Worm (Caenorhabditis elegans): ENCODE data around the gene C29F3.3.
"Not testable (repeated sequence)": the region's sequence is repeated elsewhere in the genome, so short reads cannot be mapped to it uniquely, and the experiment has no call there.

- not testable (repeated sequence) for TF ChIP-seq zip-2 (tag; optimal IDR thresholded peaks at IDR 0.05); madf-9 (GFP tag; conservative IDR thresholded peaks at IDR 0.05); fos-1 (tag; optimal IDR thresholded peaks at IDR 0.05); unc-130 (GFP tag; optimal IDR thresholded peaks at IDR 0.05); lin-13 (GFP tag; optimal IDR thresholded peaks at IDR 0.05); ama-1 (optimal IDR thresholded peaks at IDR 0.05); mxl-3 (GFP tag; optimal IDR thresholded peaks at IDR 0.05); nhr-6 (tag; optimal IDR thresholded peaks at IDR 0.05); hlh-11 (tag; optimal IDR thresholded peaks at IDR 0.05); F37D6.2 (tag; optimal IDR thresholded peaks at IDR 0.05); unc-39 (tag; optimal IDR thresholded peaks at IDR 0.05); lin-1 (GFP tag; IDR thresholded peaks at IDR 0.05)
Observed at ce11 chrV:15361412-15361811, 14.2 kb upstream of the C29F3.3 start, which contains the start of gene ech-1.1.

All from whole organism, L4 larva.